Fruit fly (Drosophila melanogaster) whole organism, prepupa: ENCODE results near the gene Act87E.

Experiments
- CG11902 ChIP-seq: fragments of 200-800 bp; sonication (Bioruptor generic); optimal IDR thresholded peaks from 3 replicates; lab custom pipeline; 2016; ENCODE audit warnings: missing biosample characterization, missing genetic modification characterization
- CG6163 ChIP-seq: fragments of 200-800 bp; sonication (Bioruptor generic); IDR thresholded peaks from 3 replicates; pipeline ENCODE4 v1.3.6; 2022; ENCODE audit warnings: missing biosample characterization, missing genetic modification characterization
- CG8632 ChIP-seq: fragments of 200-800 bp; sonication (Bioruptor generic); optimal IDR thresholded peaks from 3 replicates; lab custom pipeline; 2016; ENCODE audit warnings: missing biosample characterization, missing genetic modification characterization
- CG9139 ChIP-seq: fragments of 200-800 bp; sonication (Bioruptor generic); optimal IDR thresholded peaks from 3 replicates; lab custom pipeline; 2017; ENCODE audit warnings: missing biosample characterization, mild to moderate bottlenecking, missing genetic modification characterization
- Hr38 ChIP-seq: sonication (Bioruptor generic); optimal IDR thresholded peaks from 2 replicates; lab custom pipeline; 2016; ENCODE audit warnings: missing biosample characterization, missing genetic modification characterization
- Hr4 ChIP-seq: fragments of 200-800 bp; sonication (Bioruptor generic); optimal IDR thresholded peaks from 3 replicates; lab custom pipeline; 2016; ENCODE audit warnings: missing biosample characterization, missing genetic modification characterization
- Lpt ChIP-seq: fragments of 200-800 bp; sonication (Bioruptor generic); optimal IDR thresholded peaks from 3 replicates; lab custom pipeline; 2016; ENCODE audit warnings: missing biosample characterization, missing genetic modification characterization
- Smox ChIP-seq: fragments of 200-800 bp; sonication (Bioruptor generic); optimal IDR thresholded peaks from 3 replicates; lab custom pipeline; 2016; ENCODE audit warnings: missing biosample characterization, missing genetic modification characterization
- Sox102F ChIP-seq: fragments of 200-800 bp; sonication (Bioruptor generic); optimal IDR thresholded peaks from 2 replicates; lab custom pipeline; 2016; ENCODE audit warnings: missing biosample characterization, mild to moderate bottlenecking, missing genetic modification characterization
- Sox14 ChIP-seq: fragments of 200-800 bp; sonication (Bioruptor generic); optimal IDR thresholded peaks from 3 replicates; lab custom pipeline; 2016; ENCODE audit warnings: missing biosample characterization, missing genetic modification characterization
- salr ChIP-seq, 2 experiments: fragments of 200-800 bp; sonication (Bioruptor generic); optimal IDR thresholded peaks; 3 replicates each; lab custom pipeline; 2016 to 2018; ENCODE audit warnings: missing biosample characterization in 2 of 2, missing genetic modification characterization in 2 of 2, mild to moderate bottlenecking in 1 of 2

- no peak for TF ChIP-seq Smox (GFP tag; lab: Kevin White, UChicago)
- TF ChIP-seq CG6163 (GFP tag; lab: Robert Waterston, UW) = no peak
- no peak for TF ChIP-seq Sox102F (GFP tag; lab: Kevin White, UChicago)
- no peak for TF ChIP-seq Hr38 (GFP tag; lab: Kevin White, UChicago)
- no peak for TF ChIP-seq CG9139
- no peak for TF ChIP-seq CG8632 (GFP tag; lab: Kevin White, UChicago)
- TF ChIP-seq Lpt (GFP tag; lab: Kevin White, UChicago) = no peak
- TF ChIP-seq salr (GFP tag; optimal IDR thresholded peaks at IDR 0.05; lab: Kevin White, UChicago) = no peak
- TF ChIP-seq Hr4 (GFP tag; lab: Kevin White, UChicago) = no peak
- no peak for TF ChIP-seq Sox14 (GFP tag; lab: Kevin White, UChicago)
- TF ChIP-seq CG11902 (GFP tag; lab: Kevin White, UChicago) = no peak
These were observed 22.7 kb upstream of the Act87E start, which contains the start of gene Dpm3 for dm6 chr3R:13403032-13403459.
